Fruit fly (Drosophila melanogaster) S2 (cell line): ENCODE measurements around the gene mad2.

Experiments used
- CG8478 ChIP-seq: fragments of >200 bp; optimal IDR thresholded peaks from 2 replicates; lab custom pipeline; 2018
- CTCF ChIP-seq, 2 experiments: fragments of >200 bp; optimal IDR thresholded peaks; 2 replicates each; lab custom pipeline; 2018

DNA sequence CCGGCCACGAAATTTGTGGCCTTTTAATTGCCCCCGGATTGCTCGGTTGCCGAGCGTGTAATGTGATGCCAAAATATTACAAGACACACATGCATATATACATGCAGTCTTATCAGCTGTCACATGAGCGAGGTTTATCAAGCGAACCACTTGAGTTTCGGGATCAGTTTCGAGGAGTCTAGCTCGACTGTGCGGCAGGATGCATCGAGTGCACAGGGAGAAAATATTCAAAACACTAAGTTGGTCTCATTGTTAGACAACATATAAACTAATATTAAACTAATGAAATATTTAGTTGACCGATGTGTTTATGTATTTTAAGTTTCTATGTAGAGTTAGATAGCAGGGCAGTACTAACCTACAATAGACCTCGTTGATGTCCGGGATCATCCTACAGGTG, 4.3 kb upstream of the mad2 start:
- no peak for TF ChIP-seq CG8478
- TF ChIP-seq CTCF (optimal IDR thresholded peaks at IDR 0.05; lab: Kevin White, UChicago) = no peak
